Worm (Caenorhabditis elegans): ENCODE data around the gene F53A2.9.

F53A2.9 gene

DNA sequence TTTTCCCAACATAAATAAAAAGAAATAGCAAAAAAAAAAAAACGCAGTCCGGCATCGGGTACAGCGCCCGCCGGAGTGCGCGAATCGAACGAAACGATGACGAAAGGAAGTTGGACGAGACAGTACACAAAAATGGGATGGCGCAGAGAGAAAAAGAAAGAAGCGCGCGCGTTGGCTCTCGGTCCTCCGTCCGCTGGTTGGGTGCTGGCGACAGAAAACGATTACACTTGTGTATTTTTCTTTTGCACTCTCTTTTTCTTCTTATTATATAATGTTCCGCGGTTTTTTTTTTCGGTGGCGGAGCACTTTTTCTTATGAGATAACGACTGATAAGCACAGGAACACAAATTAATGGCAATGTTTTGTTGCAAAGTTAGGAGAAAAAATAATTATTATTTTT lies 18.1 kb upstream of the F53A2.9 start:
- TF ChIP-seq unc-62 (GFP tag; optimal IDR thresholded peaks at IDR 0.05), result no peak

DNA sequence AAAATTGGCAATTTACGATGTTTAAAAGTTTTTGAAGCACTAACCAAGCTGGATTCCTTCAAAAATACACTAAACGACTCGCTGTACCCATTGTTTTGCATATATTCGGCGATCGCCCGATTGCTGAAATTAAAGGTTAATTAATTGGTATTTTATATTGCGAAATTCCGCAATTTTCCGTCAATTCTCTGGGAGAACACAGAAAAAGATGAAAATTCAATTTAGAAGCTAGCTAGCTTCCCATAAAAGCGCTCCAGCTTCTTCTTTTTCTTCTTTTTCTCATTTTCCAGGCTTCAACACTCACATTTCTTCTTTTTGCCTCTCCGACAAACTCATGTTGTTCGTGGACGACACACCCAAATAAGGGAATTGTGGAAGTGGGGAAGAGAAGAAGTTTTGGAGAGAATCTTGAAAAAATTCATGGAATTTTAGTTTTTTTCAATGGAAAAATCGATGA lies 17.2 kb upstream of the F53A2.9 start, which contains the start of gene lis-1:
Gene lis-1, minus strand, starts transcription at position 407 of the 457 bp plus-strand sequence.
- TF ChIP-seq unc-62 (GFP tag; optimal IDR thresholded peaks at IDR 0.05), result no peak

DNA sequence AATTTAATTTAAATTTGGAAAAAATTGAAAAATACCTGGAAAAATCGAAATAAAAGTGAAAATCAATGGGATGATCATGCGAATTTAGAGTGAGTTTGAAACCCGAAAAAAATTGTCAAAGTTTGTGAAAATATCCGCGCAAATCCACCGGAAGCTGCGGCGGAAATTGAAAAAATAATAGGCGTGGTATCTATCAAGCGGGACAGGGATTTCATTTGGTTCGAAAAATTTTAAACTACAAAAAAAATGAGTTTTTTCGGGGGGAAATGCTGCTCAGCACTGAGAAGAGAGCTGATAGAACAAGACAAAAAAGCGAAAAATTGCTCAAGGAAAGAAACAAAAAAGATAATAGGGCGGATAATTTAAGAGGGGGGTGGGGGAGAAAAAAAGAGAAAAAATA lies 11.8 kb upstream of the F53A2.9 start, which contains the start of gene T03F6.9:
Gene T03F6.9, minus strand, starts transcription at position 101 of the 400 bp plus-strand sequence.
- TF ChIP-seq unc-62 (GFP tag; optimal IDR thresholded peaks at IDR 0.05), result no peak

DNA sequence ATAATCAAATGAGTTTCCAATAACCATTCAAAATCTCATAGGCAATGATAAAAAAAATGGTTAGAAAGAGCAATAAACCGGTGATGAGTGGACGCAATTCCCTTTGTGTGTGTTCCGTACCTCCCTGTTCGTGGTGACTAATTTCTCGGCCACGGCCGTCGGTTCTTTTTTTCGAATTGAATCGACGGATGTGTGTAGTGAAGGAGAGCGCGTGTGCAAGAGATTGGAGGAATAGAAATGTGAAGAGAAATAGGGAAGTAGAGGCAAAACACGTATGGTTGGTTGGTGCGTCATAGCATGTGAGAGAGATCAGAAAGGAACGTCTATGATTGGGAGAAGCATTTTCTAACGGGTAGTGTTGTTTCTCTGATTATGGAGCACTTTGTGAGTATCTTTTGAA lies 691 bp upstream of the F53A2.9 start:
- TF ChIP-seq unc-62 (GFP tag; optimal IDR thresholded peaks at IDR 0.05), result no peak

DNA sequence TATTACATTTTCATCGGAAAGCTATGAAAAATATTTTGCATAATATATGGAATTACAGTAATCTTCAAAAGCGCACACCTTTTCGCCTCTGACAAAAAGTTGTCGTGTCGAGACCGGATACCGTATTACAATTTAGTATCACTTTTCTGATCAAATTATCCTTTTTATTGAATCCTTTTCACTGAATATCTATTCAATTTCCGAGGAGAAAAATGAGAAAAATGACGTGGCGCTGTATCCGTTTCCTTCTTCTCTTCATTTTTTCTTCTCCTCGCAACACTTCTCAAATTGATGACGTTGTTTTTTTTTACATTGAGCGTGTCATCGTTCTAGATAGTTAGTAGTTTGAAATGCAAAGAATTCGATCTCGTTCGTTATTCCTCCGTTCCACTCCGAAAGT lies 8.2 kb downstream of the F53A2.9 start:
- TF ChIP-seq unc-62 (GFP tag; optimal IDR thresholded peaks at IDR 0.05), result no peak

DNA sequence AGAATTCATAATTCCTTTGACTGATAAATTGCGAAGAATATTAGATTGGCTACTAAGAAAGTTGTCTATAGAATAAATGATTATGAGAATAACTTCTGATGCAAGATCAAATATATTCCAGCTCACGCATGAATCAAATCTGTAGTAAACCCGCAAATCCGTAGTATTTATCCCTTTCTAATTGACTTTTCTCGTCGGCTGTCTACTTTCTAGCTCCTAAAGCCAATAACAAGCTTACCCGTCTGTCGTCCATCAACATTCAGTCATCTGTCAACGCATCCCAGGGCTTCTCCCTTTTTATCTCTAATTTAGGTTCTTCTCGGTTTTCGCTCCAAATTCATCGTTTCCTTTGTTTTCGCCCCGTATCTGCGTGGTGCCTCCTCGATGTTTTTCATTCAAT lies 10.3 kb downstream of the F53A2.9 start:
- TF ChIP-seq unc-62 (GFP tag; optimal IDR thresholded peaks at IDR 0.05), result no peak

DNA sequence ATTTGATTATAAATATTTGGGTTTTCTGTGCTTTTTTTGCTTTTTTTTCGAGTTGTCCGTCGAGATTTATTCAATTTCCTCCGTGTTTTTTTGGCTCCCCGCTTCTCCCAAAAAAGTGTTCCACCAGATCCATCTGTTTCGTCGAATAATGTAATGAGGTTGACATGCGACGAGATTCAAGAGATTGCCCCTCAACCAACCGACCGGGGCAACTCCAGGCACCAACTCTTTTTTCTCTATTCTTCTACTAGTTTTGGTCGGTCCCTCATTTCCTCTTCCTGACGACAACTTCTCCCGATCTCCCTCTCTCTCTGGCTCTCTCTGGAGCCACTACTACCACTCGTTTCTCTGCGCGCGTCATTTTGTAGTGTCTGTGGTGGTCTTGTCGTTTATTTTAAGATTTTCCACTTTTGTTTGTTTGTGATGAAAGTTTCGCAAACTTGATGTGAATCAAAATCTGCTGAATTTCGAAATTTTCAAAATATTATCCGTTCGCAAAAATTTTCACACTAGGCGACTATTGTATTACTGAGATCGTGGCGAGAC lies 11.3 kb downstream of the F53A2.9 start:
- TF ChIP-seq unc-62 (GFP tag; optimal IDR thresholded peaks at IDR 0.05), result no peak

DNA sequence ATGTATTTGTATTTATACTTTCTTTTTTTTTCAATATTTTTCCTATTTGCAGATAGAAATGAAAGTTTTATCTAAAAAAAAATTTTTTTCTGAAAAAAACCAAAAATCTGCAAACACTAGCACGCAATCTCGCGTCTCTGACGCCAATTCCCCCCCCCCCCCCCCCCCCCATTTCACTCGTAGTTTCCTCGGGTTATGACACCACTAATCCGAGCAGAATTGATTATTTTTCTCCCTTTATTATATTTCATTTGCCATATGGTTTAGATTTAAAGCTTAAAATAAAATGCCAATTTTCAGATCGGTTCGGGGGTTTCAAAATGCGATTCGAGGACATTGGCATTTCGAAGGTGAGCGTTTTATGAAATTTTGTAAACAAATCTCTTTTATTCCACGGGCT lies 12.4 kb downstream of the F53A2.9 start, which contains the start of gene mtm-6:
Gene mtm-6, plus strand, starts transcription at position 301 of the 400 bp plus-strand sequence.
- no peak for TF ChIP-seq unc-62 (GFP tag; optimal IDR thresholded peaks at IDR 0.05)

DNA sequence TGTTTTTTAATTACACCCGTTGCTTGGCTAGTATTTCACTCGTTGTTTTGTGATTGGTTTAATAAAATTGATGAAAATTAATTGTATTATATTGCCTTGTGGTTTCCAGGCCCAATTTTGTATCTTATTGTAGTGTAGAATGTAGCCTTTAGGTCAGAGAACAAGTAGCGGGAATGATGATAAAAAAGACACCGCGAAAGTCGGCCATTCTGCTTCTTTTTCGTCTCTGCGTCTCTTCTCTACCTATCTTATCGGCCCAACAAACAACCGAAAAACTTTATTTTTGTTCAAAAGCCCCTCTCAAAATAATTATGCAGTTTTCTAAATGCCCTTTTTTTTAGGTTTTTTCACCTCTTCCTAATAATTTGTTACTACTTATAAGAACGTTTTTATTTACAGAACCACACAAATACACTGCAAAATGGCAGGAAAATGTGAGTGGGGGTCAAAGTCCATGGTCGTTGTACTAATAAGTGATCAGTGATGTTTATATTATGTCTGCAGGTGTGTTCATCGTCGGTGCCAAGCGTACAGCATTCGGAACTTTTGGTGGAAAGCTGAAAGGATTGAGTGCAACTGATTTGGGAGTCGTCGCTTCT lies 14.5 kb downstream of the F53A2.9 start, which contains the start of gene acaa-2:
Gene acaa-2, plus strand, starts transcription at position 400 of the 599 bp plus-strand sequence.
- TF ChIP-seq unc-62 (GFP tag; optimal IDR thresholded peaks at IDR 0.05), result no peak

DNA sequence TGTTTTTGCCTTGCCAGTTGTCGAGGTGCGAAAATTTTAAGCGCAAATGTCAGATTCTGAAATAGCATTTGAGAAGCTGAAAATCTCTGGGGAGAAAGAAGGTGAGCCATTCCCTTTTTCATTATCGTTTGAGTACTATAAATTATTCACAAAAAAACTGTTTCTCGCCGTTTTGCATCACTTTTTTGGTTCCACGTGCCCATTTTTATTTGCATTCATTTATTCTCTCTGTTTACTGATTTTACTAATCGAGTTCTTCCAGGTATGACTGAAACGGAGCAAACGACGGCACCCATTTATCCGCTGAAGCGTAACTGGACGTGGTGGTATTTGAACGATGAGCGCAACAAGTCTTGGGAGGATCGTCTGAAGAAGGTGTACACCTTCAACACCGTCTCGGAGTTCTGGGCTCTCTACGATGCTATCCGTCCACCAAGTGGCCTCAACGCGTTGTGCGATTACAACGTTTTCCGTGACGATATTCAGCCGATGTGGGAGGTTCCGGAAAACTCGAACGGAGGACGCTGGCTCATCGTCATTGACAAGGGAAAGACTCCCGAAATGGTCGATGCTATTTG lies 15.5 kb downstream of the F53A2.9 start:
- no peak for TF ChIP-seq unc-62 (GFP tag; optimal IDR thresholded peaks at IDR 0.05)

DNA sequence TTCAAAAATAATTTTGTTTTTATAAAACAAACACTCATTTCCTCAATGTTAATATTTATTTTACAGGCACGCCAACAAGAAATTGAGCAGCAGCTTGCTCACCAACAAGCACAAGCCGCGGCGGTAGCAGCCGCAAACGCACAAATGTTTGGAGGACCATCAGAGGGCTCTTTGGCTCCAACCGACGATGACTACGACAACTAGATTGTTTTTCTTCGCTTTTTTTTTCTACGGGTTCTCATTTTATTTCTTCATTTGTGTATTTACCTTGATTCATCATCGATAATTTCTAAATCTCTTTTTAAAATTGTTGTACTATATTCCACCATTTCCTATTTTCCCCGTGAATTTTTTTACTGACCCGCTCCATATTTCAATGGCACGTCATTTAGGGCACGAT lies 16.0 kb downstream of the F53A2.9 start, which contains the start of gene ife-1:
Gene ife-1, plus strand, starts transcription at position 301 of the 400 bp plus-strand sequence.
- no peak for TF ChIP-seq unc-62 (GFP tag; optimal IDR thresholded peaks at IDR 0.05)

DNA sequence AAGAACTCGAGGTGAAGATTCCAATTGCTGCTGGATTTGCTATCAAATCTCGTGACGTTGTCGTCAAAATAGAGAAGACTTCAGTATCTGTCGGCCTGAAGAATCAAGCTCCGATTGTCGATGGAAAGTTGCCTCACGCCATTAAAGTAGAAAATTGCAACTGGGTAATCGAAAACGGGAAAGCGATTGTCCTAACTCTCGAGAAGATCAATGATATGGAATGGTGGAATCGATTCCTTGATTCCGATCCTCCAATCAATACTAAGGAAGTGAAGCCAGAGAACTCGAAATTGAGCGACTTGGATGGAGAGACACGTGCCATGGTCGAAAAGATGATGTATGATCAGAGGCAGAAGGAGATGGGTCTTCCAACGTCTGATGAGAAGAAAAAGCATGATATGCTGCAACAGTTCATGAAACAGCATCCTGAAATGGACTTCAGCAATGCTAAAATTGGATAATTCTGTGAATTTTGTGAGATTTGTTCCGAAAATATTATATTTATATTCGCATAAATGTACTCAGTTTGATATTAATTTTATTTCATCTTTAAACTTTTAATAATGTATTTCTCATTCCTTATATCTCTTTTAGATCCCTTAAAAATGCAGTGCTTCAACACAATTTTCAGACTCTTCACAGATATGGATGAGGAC lies 16.9 kb downstream of the F53A2.9 start, which contains the start of gene dro-1:
Gene dro-1, plus strand, starts transcription at position 606 of the 656 bp plus-strand sequence.
- no peak for TF ChIP-seq unc-62 (GFP tag; optimal IDR thresholded peaks at IDR 0.05)

DNA sequence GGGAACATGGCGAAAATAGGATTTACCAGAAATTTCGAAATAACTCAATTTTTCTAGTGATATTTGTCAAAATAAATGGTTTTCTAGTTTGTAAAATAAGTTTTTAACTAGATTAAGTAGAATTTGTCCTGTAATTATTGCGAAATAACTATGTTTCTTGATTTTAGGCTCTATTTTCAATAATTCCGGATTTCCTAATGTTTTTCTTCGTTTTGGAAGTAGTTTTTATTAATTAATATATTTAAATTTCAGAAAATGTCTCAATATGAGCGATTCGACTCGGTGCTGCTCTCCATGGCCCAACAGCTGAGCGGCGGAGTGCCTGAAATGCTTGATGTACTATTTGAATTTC lies 17.9 kb downstream of the F53A2.9 start, which contains the start of gene nud-1:
Gene nud-1, plus strand, starts transcription at position 253 of the 352 bp plus-strand sequence.
- TF ChIP-seq unc-62 (GFP tag; optimal IDR thresholded peaks at IDR 0.05), result no peak

DNA sequence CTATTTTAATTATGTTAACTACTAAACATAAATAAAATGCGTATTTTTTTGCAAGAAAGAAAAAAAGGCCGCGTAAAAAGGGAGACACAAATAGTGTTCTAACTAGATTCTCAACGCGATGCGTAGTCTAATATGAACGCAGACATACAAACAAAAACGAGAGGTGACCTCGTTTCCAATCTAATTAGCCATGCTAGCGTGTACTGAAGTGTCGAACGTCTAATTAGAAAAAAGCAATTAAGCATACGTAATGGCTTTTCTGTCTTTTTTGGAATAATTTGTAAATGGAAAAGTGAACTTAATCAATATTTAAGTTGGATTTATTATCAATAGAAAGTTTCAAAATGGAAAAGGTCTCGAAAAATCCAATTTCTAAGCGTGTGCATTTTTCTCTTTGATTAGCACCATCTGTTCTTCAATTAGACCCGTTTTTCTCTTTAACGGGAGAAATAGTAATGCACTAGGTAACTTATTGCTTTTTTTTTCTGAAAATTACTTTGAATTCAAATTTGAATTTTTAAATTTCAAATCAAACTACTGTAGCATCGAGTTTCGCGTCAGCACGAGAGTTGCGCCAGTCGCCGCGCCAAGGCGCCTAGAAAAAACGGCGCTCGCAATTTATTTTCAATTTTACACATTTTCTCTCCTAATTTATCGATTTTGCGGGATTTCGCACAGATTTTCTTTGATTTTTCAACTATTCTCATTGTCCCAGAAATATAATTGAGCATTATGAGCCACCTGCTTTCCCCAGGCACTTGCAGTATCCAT lies 18.5 kb downstream of the F53A2.9 start:
- no peak for TF ChIP-seq unc-62 (GFP tag; optimal IDR thresholded peaks at IDR 0.05)

DNA sequence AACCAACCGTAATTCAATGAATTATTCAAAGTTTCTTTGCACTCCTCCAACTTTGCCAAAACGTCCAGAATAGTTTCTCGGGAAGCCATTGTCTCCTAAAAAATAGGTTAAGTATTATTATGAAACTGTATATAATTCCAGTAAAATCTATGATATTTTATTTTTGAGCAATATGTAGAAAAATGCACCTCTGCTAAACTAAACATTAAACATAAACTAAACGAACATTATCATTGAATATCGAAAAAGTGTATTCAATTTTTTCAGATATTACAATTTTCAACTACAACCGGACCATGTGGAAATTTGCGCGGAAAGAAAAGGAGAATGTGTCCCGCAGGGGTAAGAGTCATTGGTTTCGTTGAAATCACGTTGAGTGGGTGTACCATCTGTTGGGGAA lies 19.5 kb downstream of the F53A2.9 start, which contains the start of gene F53A2.3:
Gene F53A2.3, minus strand, starts transcription at position 101 of the 400 bp plus-strand sequence.
- TF ChIP-seq unc-62 (GFP tag; optimal IDR thresholded peaks at IDR 0.05), result no peak
